Fruit fly (Drosophila melanogaster) Kc167 (cell line): ENCODE results near the gene CG6195.

Experiments used
- Myc ChIP-seq: fragments of >200 bp; optimal IDR thresholded peaks from 2 replicates; lab custom pipeline; 2017; ENCODE audit warnings: missing external identifiers
- Sin3A ChIP-seq: fragments of >200 bp; optimal IDR thresholded peaks from 2 replicates; lab custom pipeline; 2018; ENCODE audit warnings: missing external identifiers
- h ChIP-seq: fragments of >200 bp; optimal IDR thresholded peaks from 3 replicates; lab custom pipeline; 2018; ENCODE audit warnings: missing external identifiers
- insv ChIP-seq: fragments of >200 bp; optimal IDR thresholded peaks from 3 replicates; lab custom pipeline; 2018; ENCODE audit warnings: missing external identifiers
- psq ChIP-seq: fragments of >200 bp; optimal IDR thresholded peaks from 2 replicates; lab custom pipeline; 2017; ENCODE audit warnings: missing external identifiers
- ttk ChIP-seq: sonication (Bioruptor generic); optimal IDR thresholded peaks from 2 replicates; lab custom pipeline; 2017; ENCODE audit warnings: missing external identifiers

Gene CG6195

dm6 chr3R:19648289-19648916 lies at the start of gene CG6195, which contains the start of gene CG31220:
CG6195 (minus strand) TSS chr3R:19648410.
CG31220 (plus strand) TSS chr3R:19648487.
- TF ChIP-seq Sin3A (lab: Kevin White, UChicago): no peak
- TF ChIP-seq insv (lab: Kevin White, UChicago): no peak
- no peak for TF ChIP-seq h
- TF ChIP-seq psq: no peak
- TF ChIP-seq ttk (lab: Kevin White, UChicago): no peak
- no peak for TF ChIP-seq Myc (lab: Kevin White, UChicago)

- TF ChIP-seq h (no peak), insv (lab: Kevin White, UChicago) (no peak), ttk (lab: Kevin White, UChicago) (no peak), Sin3A (lab: Kevin White, UChicago) (no peak), Myc (lab: Kevin White, UChicago) (no peak), psq (no peak)
Measured at dm6 chr3R:19682424-19682823, 34.2 kb upstream of the CG6195 start.

- TF ChIP-seq h (no peak), ttk (lab: Kevin White, UChicago) (no peak), Myc (lab: Kevin White, UChicago) (no peak), psq (no peak), insv (lab: Kevin White, UChicago) (no peak), Sin3A (lab: Kevin White, UChicago) (no peak)
Measured at dm6 chr3R:19679832-19680231, 31.6 kb upstream of the CG6195 start.

- no peak for TF ChIP-seq insv (lab: Kevin White, UChicago)
- TF ChIP-seq h: no peak
- no peak for TF ChIP-seq psq
- TF ChIP-seq Myc (lab: Kevin White, UChicago): no peak
- no peak for TF ChIP-seq ttk (lab: Kevin White, UChicago)
- TF ChIP-seq Sin3A (lab: Kevin White, UChicago): no peak
Measured at dm6 chr3R:19672905-19673304, 24.7 kb upstream of the CG6195 start.

DNA sequence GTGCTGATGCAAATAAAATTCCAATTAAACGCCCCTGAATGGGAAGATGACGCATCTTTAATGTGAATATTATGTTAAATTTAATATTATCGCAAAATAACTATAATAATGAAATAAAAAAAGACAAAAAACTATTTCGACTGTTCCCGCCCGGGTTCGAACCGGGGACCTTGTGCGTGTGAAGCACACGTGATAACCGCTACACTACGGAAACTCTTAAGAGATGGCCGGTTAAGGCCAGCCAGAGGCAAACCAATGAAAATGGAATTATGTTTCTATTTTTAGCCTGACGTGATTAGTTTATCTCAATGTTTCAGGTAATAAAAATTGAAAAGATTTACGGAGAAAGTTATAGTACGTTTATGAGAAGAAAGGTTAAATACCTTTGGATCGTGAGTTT lies 23.9 kb upstream of the CG6195 start:
- no peak for TF ChIP-seq insv (lab: Kevin White, UChicago)

DNA sequence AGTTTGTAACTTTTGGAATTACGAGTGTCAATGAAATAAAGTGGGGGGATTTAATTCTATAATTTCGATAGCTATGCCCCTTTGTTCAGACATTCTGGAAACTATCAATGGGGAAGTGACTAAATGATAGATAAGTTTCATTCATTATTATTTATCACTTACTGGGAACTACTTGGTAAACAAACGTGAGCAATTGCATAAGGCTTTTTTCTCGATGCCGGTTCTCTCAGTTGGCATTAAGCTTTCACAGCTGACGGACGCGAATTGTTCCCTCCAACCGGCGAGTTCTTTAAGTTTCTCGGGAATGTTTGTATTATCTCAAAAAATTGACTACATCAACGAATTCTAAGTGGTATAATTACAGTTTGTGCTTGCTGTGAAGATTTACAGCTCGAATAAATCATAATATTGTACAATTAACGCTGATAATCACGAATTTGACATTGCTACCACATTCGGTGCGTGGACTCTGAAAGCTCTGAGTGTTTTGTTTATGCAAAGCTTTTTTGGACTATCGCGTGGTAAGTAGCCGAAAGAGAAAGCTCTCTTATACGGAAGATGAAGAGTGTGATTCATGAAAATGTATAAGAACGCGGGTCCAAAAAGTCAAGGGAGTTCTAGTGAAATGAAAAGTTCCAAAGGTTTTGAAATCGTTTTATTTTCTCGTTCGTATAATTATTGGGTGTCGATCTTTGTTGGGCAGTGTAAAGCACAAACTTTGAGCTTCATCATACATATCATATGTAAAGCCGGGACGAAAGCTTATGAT lies 23.2 kb upstream of the CG6195 start, which contains the start of gene Naam:
Gene Naam, plus strand, starts transcription at position 228 of the 769 bp plus-strand sequence.
- TF ChIP-seq Myc (lab: Kevin White, UChicago): no peak
- TF ChIP-seq psq: no peak
- no peak for TF ChIP-seq insv (lab: Kevin White, UChicago)
- TF ChIP-seq Sin3A (lab: Kevin White, UChicago): no peak
- TF ChIP-seq ttk (lab: Kevin White, UChicago): no peak
- no peak for TF ChIP-seq h

dm6 chr3R:19664713-19665112 lies 16.5 kb upstream of the CG6195 start, which contains the start of gene CG7432:
CG7432 (plus strand) TSS chr3R:19665007.
- TF ChIP-seq psq: no peak
- no peak for TF ChIP-seq h
- no peak for TF ChIP-seq ttk (lab: Kevin White, UChicago)
- TF ChIP-seq Myc (lab: Kevin White, UChicago): no peak
- TF ChIP-seq Sin3A (lab: Kevin White, UChicago): no peak
- no peak for TF ChIP-seq insv (lab: Kevin White, UChicago)

DNA sequence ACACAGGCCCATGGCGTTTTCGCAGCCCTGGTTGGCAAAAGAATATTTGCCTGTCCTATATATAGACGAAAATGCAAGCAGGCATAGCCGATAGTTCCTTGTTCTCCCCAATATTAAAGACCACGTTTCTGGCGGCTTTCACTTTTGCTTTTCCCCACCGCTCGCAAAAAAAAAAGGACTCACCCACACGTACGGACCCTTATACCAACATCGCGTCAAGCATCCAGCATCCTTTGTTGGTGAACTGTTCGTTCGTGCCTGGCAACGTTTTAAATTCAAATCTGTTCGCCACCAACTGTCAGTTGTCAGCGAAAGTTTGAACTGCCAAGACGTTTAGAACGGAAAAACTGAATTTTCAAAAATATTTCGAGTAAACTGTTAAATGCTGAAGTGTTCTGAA lies 11.2 kb upstream of the CG6195 start, which contains the start of gene ort:
Gene ort, plus strand, starts transcription at position 301 of the 400 bp plus-strand sequence.
- TF ChIP-seq Myc (lab: Kevin White, UChicago): no peak
- TF ChIP-seq h: no peak
- no peak for TF ChIP-seq Sin3A (lab: Kevin White, UChicago)
- no peak for TF ChIP-seq insv (lab: Kevin White, UChicago)
- no peak for TF ChIP-seq psq
- TF ChIP-seq ttk (lab: Kevin White, UChicago): no peak

- TF ChIP-seq insv (lab: Kevin White, UChicago): no peak
- TF ChIP-seq Sin3A (lab: Kevin White, UChicago): no peak
- TF ChIP-seq h: no peak
Measured at dm6 chr3R:19657766-19658165, 9.6 kb upstream of the CG6195 start, which contains the start of gene CG6184. CG6184 (minus strand) TSS chr3R:19657866.

dm6 chr3R:19657235-19657634 lies 9.0 kb upstream of the CG6195 start:
- TF ChIP-seq psq (no peak), ttk (lab: Kevin White, UChicago) (no peak), insv (lab: Kevin White, UChicago) (no peak), Myc (lab: Kevin White, UChicago) (no peak), h (no peak), Sin3A (lab: Kevin White, UChicago) (no peak)

DNA sequence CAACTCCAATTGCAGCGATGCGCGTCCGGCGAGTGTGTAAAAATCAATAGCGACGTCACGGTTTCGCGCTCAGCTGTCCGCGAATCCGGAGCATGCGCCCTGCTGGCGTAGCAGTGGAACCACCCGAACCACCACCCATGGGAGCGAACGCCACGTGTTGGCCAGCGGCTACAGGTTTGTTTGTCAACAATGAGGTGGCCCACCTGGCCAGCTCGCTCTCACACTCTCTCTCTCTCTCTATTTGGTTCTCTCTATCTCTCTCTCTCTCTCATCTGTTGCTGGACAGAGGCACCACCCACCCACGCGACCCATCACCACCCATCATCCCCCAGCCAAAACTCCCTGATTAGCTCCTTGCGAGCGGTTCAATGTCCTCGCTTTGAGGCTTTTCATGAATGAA lies 8.2 kb upstream of the CG6195 start:
- TF ChIP-seq psq (no peak), Myc (lab: Kevin White, UChicago) (no peak), Sin3A (lab: Kevin White, UChicago) (no peak), ttk (lab: Kevin White, UChicago) (no peak), insv (lab: Kevin White, UChicago) (no peak), h (no peak)

DNA sequence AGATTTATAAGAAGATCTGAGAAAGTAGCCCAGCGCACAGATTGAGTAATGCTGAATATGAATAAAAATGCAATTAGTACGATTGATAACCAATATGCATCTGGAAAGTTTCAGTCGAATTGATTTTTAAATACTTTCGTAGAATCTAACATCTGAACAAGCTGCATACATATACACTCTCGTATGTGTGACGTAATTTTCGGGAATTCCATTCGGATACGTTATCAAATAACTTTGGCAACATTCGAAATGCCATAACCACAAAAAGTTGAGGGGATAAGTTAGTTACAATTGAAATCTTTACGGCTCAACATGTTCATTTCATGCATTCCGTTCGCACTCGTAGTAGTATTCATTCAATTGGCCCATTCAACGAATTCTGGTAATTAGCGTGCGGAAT lies 2.5 kb upstream of the CG6195 start, which contains the start of gene CG31219:
Gene CG31219, plus strand, starts transcription at position 301 of the 400 bp plus-strand sequence.
- TF ChIP-seq h (no peak), insv (lab: Kevin White, UChicago) (no peak), Myc (lab: Kevin White, UChicago) (no peak), Sin3A (lab: Kevin White, UChicago) (no peak), ttk (lab: Kevin White, UChicago) (no peak), psq (no peak)
